Worm (Caenorhabditis elegans): ENCODE measurements around the gene C29A12.22.

Gene C29A12.22

ce11 chrV:10859775-10860174 lies 47.9 kb downstream of the C29A12.22 start (continued):
- TF ChIP-seq Y105C5A.15 (GFP tag; IDR thresholded peaks at IDR 0.05) (no peak), mdt-29 (GFP tag; IDR thresholded peaks at IDR 0.05) (no peak), duxl-1 (tag; optimal IDR thresholded peaks at IDR 0.05; ENCODE audit: poor library complexity) (no peak), T20F7.1 (GFP tag; optimal IDR thresholded peaks at IDR 0.05) (no peak), set-16 (GFP tag; IDR thresholded peaks at IDR 0.05) (no peak), spr-3 (GFP tag; optimal IDR thresholded peaks at IDR 0.05) (no peak), ama-1 (optimal IDR thresholded peaks at IDR 0.05) (no peak), attf-4 (tag; optimal IDR thresholded peaks at IDR 0.05) (no peak), mxl-2 (GFP tag; conservative IDR thresholded peaks at IDR 0.05) (no peak), nhr-111 (GFP tag; optimal IDR thresholded peaks at IDR 0.05) (no peak), daf-19 (GFP tag; conservative IDR thresholded peaks at IDR 0.05) (no peak), ztf-7 (tag; optimal IDR thresholded peaks at IDR 0.05) (no peak), rbr-2 (tag; optimal IDR thresholded peaks at IDR 0.05) (no peak), mes-2 (tag; optimal IDR thresholded peaks at IDR 0.05; ENCODE audit: poor library complexity, severe bottlenecking) (no peak), dve-1 (tag; optimal IDR thresholded peaks at IDR 0.05; ENCODE audit: insufficient read depth) (peak; percentile 55), egl-27 (tag; optimal IDR thresholded peaks at IDR 0.05) (no peak), F44E2.7 (GFP tag; IDR thresholded peaks at IDR 0.05) (no peak), zag-1 (tag; optimal IDR thresholded peaks at IDR 0.05) (no peak), mxl-3 (GFP tag; optimal IDR thresholded peaks at IDR 0.05) (peak; percentile 23), ZK337.2 (GFP tag; IDR thresholded peaks at IDR 0.05) (no peak), daf-12 (tag; optimal IDR thresholded peaks at IDR 0.05) (no peak), unc-62 (GFP tag; optimal IDR thresholded peaks at IDR 0.05 in 1 of 2) (peak in 1 of 2 experiments; percentile 2), unc-62 (tag; optimal IDR thresholded peaks at IDR 0.05) (no peak), zfp-3 (GFP tag; conservative IDR thresholded peaks at IDR 0.05) (no peak), gei-8 (GFP tag; optimal IDR thresholded peaks at IDR 0.05) (no peak), lir-3 (tag; optimal IDR thresholded peaks at IDR 0.05) (no peak), aha-1 (tag) (peak; percentile 99)

- no peak for TF ChIP-seq zfp-2 (tag; optimal IDR thresholded peaks at IDR 0.05)
- TF ChIP-seq daf-8 (GFP tag; IDR thresholded peaks at IDR 0.05): no peak
- TF ChIP-seq unc-130 (GFP tag; optimal IDR thresholded peaks at IDR 0.05): no peak
- peak in 1 of 2 experiments; percentile 98 for TF ChIP-seq unc-62 (GFP tag; optimal IDR thresholded peaks at IDR 0.05 in 1 of 2)
- TF ChIP-seq unc-62 (tag; optimal IDR thresholded peaks at IDR 0.05): no peak
- TF ChIP-seq dve-1 (tag; optimal IDR thresholded peaks at IDR 0.05; ENCODE audit: insufficient read depth): no peak
Observed at ce11 chrV:10860526-10861037, 48.7 kb downstream of the C29A12.22 start.

DNA sequence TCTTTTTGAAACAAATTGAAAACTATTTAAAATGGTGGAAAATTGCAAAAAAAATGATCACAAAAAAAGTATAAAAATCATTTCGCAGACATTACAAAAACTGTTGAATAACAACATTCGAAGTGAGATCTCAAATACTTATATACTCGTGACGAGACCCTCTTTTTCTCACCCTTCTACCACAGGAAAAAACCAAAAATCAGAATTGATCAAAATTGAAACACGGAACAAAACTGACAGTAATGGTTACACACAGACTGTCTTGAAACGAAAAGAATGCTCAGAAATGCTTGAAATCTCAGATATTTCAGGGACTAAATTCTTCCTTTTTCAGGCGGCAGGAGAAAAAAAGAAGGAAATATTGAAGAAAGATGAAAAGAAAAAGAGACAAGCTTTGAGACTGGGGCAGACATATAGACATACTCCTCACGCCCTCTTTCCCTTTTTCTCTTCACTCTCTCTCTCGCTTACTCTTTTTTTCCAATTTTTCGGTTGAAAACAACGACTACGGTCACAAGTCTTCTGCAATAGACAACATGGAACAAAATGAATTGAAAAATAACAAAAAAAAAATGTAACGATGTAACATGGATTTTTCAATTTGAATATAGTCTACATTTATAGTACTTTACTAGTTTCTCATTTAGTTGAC lies 49.9 kb downstream of the C29A12.22 start:
- TF ChIP-seq nhr-11 (tag; optimal IDR thresholded peaks at IDR 0.05) (peak; percentile 15), Y75B8A.6 (GFP tag; IDR thresholded peaks at IDR 0.05) (no peak), mep-1 (tag; optimal IDR thresholded peaks at IDR 0.05) (peak; percentile 47), lsy-2 (tag; optimal IDR thresholded peaks at IDR 0.05) (peak in 1 of 2 experiments; percentile 45), hlh-30 (tag; optimal IDR thresholded peaks at IDR 0.05; ENCODE audit: insufficient read depth) (peak; percentile 75), dmd-6 (GFP tag; IDR thresholded peaks at IDR 0.05) (peak; percentile 20), nhr-42 (GFP tag; IDR thresholded peaks at IDR 0.05) (no peak), set-16 (GFP tag; IDR thresholded peaks at IDR 0.05) (no peak), ama-1 (optimal IDR thresholded peaks at IDR 0.05) (peak; percentile 25), jun-1 (tag; optimal IDR thresholded peaks at IDR 0.05) (no peak), aha-1 (tag) (peak; percentile 13), nhr-25 (tag; optimal IDR thresholded peaks at IDR 0.05; ENCODE audit: borderline replicate concordance, insufficient read depth) (no peak), daf-16 (GFP tag; optimal IDR thresholded peaks at IDR 0.05) (no peak), daf-16 (tag; optimal IDR thresholded peaks at IDR 0.05) (peak; percentile 24), D1046.2 (GFP tag; IDR thresholded peaks at IDR 0.05) (no peak), unc-62 (GFP tag; optimal IDR thresholded peaks at IDR 0.05 in 1 of 2) (peak in 1 of 2 experiments; percentile 87), unc-62 (tag; optimal IDR thresholded peaks at IDR 0.05) (no peak), nhr-28 (tag; optimal IDR thresholded peaks at IDR 0.05) (peak; percentile 59), hif-1 (tag; optimal IDR thresholded peaks at IDR 0.05) (peak in 1 of 2 experiments; percentile 51), php-3 (GFP tag; IDR thresholded peaks at IDR 0.05) (no peak), nhr-41 (GFP tag; IDR thresholded peaks at IDR 0.05) (no peak), hlh-11 (tag; optimal IDR thresholded peaks at IDR 0.05) (peak; percentile 42), nhr-77 (tag; optimal IDR thresholded peaks at IDR 0.05) (peak; percentile 15)
